Worm (Caenorhabditis elegans) whole organism, midembryonic: ENCODE results near the gene F11A5.15.

Source experiments
- T22C8.4 ChIP-seq: fragments of 200-800 bp; sonication (Bioruptor generic); IDR thresholded peaks from 2 replicates; pipeline ENCODE4 v1.3.6; 2022; ENCODE audit warnings: missing genetic modification characterization, missing compliant biosample characterization
- flt-1 ChIP-seq: fragments of 200-800 bp; sonication (Bioruptor generic); IDR thresholded peaks from 2 replicates; pipeline ENCODE4 v1.3.6; 2022; ENCODE audit warnings: missing genetic modification characterization, missing compliant biosample characterization
- med-1 ChIP-seq: sonication (generic microtip); optimal IDR thresholded peaks from 2 replicates; lab custom pipeline; 2017; ENCODE audit warnings: missing genetic modification characterization, mild to moderate bottlenecking, missing compliant biosample characterization, antibody characterized with exemption, missing genetic modification reagents; ENCODE audit not compliant: insufficient read depth
- tab-1 ChIP-seq: fragments of 200-800 bp; sonication (Bioruptor generic); IDR thresholded peaks from 2 replicates; pipeline ENCODE4 v1.3.6; 2022; ENCODE audit warnings: missing genetic modification characterization, missing compliant biosample characterization
- ztf-23 ChIP-seq: fragments of 200-800 bp; sonication (Bioruptor generic); IDR thresholded peaks from 2 replicates; pipeline ENCODE4 v1.3.6; 2022; ENCODE audit warnings: missing genetic modification reagents, missing genetic modification characterization, missing compliant biosample characterization
- ztf-29 ChIP-seq: fragments of 200-800 bp; sonication (Bioruptor generic); IDR thresholded peaks from 2 replicates; pipeline ENCODE4 v1.3.6; 2022; ENCODE audit warnings: missing genetic modification reagents, missing genetic modification characterization, missing compliant biosample characterization

ce11 chrV:16218972-16219757, 743 bp upstream of the F11A5.15 start, which contains the start of gene glc-1:
- no peak for TF ChIP-seq flt-1
- no peak for TF ChIP-seq T22C8.4 (GFP tag; lab: Robert Waterston, UW)
- TF ChIP-seq tab-1 (GFP tag; lab: Robert Waterston, UW) = no peak
- no peak for TF ChIP-seq ztf-23 (GFP tag; lab: Robert Waterston, UW)
- TF ChIP-seq med-1 (GFP tag; lab: Kevin White, UChicago) = no peak
- no peak for TF ChIP-seq ztf-29
